Worm (Caenorhabditis elegans): ENCODE results near the gene F08F8.7.

F08F8.7 gene

DNA sequence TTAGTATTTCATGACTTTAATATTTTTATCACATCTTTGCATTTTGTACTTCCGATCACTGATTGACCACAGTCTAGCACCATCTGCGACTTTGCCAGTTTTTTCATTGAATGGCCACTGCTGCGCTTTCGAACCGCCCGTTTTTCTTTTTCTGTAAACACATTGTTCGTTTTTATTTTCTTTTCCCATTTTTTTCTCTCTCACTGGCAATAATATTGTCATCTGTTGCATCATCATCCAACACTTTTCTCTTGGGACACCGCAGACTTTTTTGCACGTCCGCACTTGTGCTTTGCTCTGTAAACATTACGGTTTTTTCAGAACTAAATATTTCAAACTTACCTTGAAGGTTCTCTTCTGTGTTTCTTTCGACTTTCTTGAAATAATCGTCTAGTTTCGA lies 11.7 kb upstream of the F08F8.7 start (continued):
- TF ChIP-seq mxl-3 (GFP tag; optimal IDR thresholded peaks at IDR 0.05) (peak; percentile 15), daf-19 (GFP tag; conservative IDR thresholded peaks at IDR 0.05) (no peak)

DNA sequence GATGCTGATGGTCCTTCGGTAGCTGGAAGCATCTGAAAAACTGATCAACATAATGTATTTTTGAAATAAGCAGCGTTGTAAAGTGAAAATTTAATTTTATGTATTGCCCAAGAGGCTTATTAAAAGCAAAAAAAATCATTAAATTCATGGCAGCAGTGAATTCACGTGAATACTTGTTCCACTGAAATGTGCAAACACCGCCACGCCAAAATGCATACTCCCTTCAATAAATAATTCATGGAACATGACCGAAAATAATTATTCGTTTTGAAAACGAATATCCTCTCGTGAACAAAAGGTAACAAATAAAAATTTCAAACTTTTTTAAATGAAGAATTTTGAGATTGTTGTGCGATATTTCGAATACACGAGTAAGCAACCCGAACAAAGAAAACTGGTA lies 10.4 kb upstream of the F08F8.7 start, which contains the start of gene F08F8.10:
Gene F08F8.10 (minus strand): TSS at position 38 of the 400 bp plus-strand sequence.
- TF ChIP-seq Y5F2A.4 (GFP tag; optimal IDR thresholded peaks at IDR 0.05) = no peak
- peak in 1 of 2 experiments; percentile 14 for TF ChIP-seq mdl-1 (tag; optimal IDR thresholded peaks at IDR 0.05)
- no peak for TF ChIP-seq ZK546.5 (tag; optimal IDR thresholded peaks at IDR 0.05)
- no peak for TF ChIP-seq nhr-76 (tag; optimal IDR thresholded peaks at IDR 0.05)
- peak; percentile 71 for TF ChIP-seq mes-2 (tag; optimal IDR thresholded peaks at IDR 0.05; ENCODE audit: poor library complexity, severe bottlenecking)
- TF ChIP-seq lsy-2 (tag; optimal IDR thresholded peaks at IDR 0.05) = peak in 1 of 2 experiments; percentile 67
- no peak for TF ChIP-seq ceh-62 (tag; optimal IDR thresholded peaks at IDR 0.05)
- peak; percentile 4 for TF ChIP-seq hlh-11 (tag; optimal IDR thresholded peaks at IDR 0.05)
- no peak for TF ChIP-seq tag-97 (GFP tag; IDR thresholded peaks at IDR 0.05)
- 0 out of 2 replicates have a peak, but pooled peaks have one; percentile 38 for TF ChIP-seq daf-19 (GFP tag; conservative IDR thresholded peaks at IDR 0.05)
- TF ChIP-seq nhr-10 (tag; optimal IDR thresholded peaks at IDR 0.05) = no peak
- TF ChIP-seq hif-1 (tag; optimal IDR thresholded peaks at IDR 0.05) = peak in 1 of 2 experiments; percentile 11
- TF ChIP-seq ces-1 (GFP tag; optimal IDR thresholded peaks at IDR 0.05) = no peak
- peak; percentile 62 for TF ChIP-seq dpl-1 (GFP tag; optimal IDR thresholded peaks at IDR 0.05)
- TF ChIP-seq dve-1 (tag; optimal IDR thresholded peaks at IDR 0.05; ENCODE audit: insufficient read depth) = peak; percentile 25
- no peak for TF ChIP-seq daf-16 (GFP tag; optimal IDR thresholded peaks at IDR 0.05)
- TF ChIP-seq daf-16 (tag; optimal IDR thresholded peaks at IDR 0.05) = peak; percentile 19
- TF ChIP-seq nhr-6 (tag; optimal IDR thresholded peaks at IDR 0.05) = peak; percentile 28
- peak in 1 of 2 experiments; percentile 81 for TF ChIP-seq unc-62 (GFP tag; optimal IDR thresholded peaks at IDR 0.05 in 1 of 2)
- TF ChIP-seq unc-62 (tag; optimal IDR thresholded peaks at IDR 0.05) = no peak
- TF ChIP-seq lir-3 (tag; optimal IDR thresholded peaks at IDR 0.05) = no peak
- TF ChIP-seq lin-38 (GFP tag; IDR thresholded peaks at IDR 0.05) = peak; percentile 56
- peak; percentile 31 for TF ChIP-seq nhr-28 (tag; optimal IDR thresholded peaks at IDR 0.05)
- peak; percentile 54 for TF ChIP-seq T20F7.1 (GFP tag; optimal IDR thresholded peaks at IDR 0.05)
- 0 out of 2 replicates have a peak, but pooled peaks have one; percentile 15 for TF ChIP-seq ctbp-1 (GFP tag; IDR thresholded peaks at IDR 0.05)
- no peak for TF ChIP-seq pqm-1 (tag; optimal IDR thresholded peaks at IDR 0.05)
- TF ChIP-seq madf-5 (GFP tag; IDR thresholded peaks at IDR 0.05) = no peak
- TF ChIP-seq hlh-30 (tag; optimal IDR thresholded peaks at IDR 0.05; ENCODE audit: insufficient read depth) = peak; percentile 91
- TF ChIP-seq D1046.2 (GFP tag; IDR thresholded peaks at IDR 0.05) = no peak

ce11 chrIII:7353871-7354270 lies 6.9 kb upstream of the F08F8.7 start, which contains the start of gene F08F8.9:
Gene F08F8.9 (minus strand): TSS chrIII:7353971.
- TF ChIP-seq dve-1 (tag; optimal IDR thresholded peaks at IDR 0.05; ENCODE audit: insufficient read depth) (peak; percentile 35), skn-1 (tag; optimal IDR thresholded peaks at IDR 0.05) (no peak), nhr-41 (GFP tag; IDR thresholded peaks at IDR 0.05) (no peak), aha-1 (tag) (peak; percentile 81), Y5F2A.4 (GFP tag; optimal IDR thresholded peaks at IDR 0.05) (no peak)

ce11 chrIII:7349075-7349474 lies 2.1 kb upstream of the F08F8.7 start, which contains the start of gene gos-28:
Gene gos-28 (minus strand): TSS chrIII:7349175.
- TF ChIP-seq nhr-102 (tag; optimal IDR thresholded peaks at IDR 0.05) = no peak
- TF ChIP-seq lir-3 (tag; optimal IDR thresholded peaks at IDR 0.05) = no peak
- TF ChIP-seq F44E2.7 (GFP tag; IDR thresholded peaks at IDR 0.05) = no peak
- TF ChIP-seq ama-1 (optimal IDR thresholded peaks at IDR 0.05) = peak; percentile 16
- no peak for TF ChIP-seq Y75B8A.6 (GFP tag; IDR thresholded peaks at IDR 0.05)
- no peak for TF ChIP-seq mes-2 (tag; optimal IDR thresholded peaks at IDR 0.05; ENCODE audit: poor library complexity, severe bottlenecking)
- TF ChIP-seq tag-97 (GFP tag; IDR thresholded peaks at IDR 0.05) = no peak
